Worm (Caenorhabditis elegans) whole organism, dauer: ENCODE data around the gene atl-1.

Source experiments
- unc-62 ChIP-seq: sonication (generic microtip); optimal IDR thresholded peaks from 2 replicates; lab custom pipeline; 2017; ENCODE audit warnings: missing biosample characterization, missing genetic modification reagents, missing genetic modification characterization

The atl-1 gene

DNA sequence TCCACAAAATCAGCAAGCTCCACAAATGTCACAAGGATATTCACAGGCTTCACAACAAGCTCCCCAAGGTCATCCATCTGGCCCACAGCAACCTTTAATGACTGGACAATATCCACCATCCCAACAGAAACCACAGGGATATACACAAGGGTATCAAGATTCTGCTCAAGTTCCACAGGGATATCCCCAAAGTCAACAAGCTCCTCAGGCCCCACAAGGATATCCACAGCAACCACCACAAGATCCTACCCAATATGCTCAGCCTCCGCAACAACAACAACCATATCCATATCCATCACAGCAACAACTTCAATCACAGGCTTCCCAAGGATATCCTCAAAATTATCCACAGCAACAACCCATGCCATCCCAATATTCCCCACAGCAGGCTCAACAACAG is 28.7 kb downstream of the atl-1 start:
- no peak for TF ChIP-seq unc-62

- TF ChIP-seq unc-62: no peak
Measured at ce11 chrV:9616130-9616529, 29.3 kb downstream of the atl-1 start.

DNA sequence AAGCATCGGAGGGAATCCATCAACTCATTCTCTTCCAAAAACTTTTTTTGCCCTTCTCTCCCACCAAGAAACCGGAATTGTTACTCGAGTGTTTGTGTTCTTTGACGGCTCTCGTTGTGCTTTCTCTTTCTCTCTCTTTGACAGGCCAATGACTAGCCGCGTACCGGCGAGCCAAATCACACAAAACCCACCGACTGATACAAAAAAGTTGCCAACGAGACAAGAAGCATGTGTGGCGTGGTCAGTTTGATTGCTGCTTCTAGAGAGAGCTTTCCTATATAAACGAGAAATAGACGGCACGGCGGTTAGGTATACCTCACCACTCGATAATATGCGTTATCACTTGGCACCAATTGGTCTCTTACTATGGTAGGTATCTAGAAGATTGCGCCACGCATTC is 29.7 kb downstream of the atl-1 start, which contains the start of gene pqn-63:
Gene pqn-63, plus strand, starts transcription at position 307 of the 400 bp plus-strand sequence.
- no peak for TF ChIP-seq unc-62

ce11 chrV:9609217-9609616 is 36.2 kb downstream of the atl-1 start:
- TF ChIP-seq unc-62: no peak

DNA sequence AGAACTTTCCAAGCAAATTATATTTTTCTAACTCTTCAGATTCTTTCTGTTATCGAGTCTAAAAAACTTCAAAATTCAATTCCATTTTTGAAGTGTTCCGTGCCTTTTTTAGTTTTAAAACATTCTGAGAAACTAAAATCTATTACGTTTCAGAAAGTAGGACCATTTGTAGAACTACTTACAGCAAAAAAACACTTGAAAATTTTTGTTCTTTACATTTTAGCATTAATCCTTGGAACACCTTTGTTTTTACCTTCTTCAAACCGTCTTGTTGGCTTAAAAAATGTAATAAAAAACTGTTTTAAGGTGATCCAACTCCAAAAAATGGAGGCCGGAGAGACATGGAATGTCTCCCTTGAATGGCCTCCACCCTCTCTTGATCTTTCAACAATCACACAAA is 37.1 kb downstream of the atl-1 start, which contains the start of gene dop-2:
Gene dop-2, plus strand, starts transcription at position 301 of the 400 bp plus-strand sequence.
- no peak for TF ChIP-seq unc-62

DNA sequence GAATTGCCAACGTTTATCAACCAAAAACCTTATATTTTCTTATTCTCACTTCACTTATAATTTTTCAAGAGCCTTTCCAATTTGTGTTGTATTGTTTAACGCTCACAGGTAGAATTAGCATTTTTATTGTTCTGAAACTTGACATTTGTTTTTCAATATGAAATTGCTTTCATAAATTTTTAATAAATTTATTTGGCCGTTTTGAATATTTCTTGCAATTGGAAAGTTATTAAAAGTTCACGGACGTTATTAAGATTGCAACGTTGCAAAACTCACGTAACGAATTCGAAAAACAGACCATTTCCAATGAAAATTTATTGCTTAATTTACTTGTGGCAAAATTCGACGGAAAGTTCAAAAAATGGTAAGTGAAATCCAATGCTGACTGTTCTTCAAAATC is 55.1 kb downstream of the atl-1 start, which contains the start of gene K09G1.2:
Gene K09G1.2, plus strand, starts transcription at position 301 of the 400 bp plus-strand sequence.
- no peak for TF ChIP-seq unc-62

- no peak for TF ChIP-seq unc-62
Measured at ce11 chrV:9588574-9588973, 56.8 kb downstream of the atl-1 start.

DNA sequence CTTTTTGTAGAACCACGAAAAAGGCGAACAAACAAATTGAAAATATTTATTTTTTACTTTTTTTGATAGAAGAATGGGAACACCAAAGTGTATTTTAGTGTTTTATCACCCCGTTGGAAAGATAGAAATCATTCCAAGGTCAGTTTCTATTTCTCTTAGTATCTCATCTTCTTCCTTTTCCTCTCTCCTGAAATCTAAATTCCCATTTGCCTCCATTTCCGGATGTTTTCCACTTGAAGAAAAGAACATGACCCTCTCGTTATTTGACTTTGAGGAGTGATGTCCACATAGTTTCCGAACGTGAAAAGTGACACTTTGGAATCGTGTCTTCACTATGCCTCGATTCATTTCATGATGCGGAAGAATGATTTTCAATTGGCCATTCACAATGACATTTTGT is 57.8 kb downstream of the atl-1 start:
- no peak for TF ChIP-seq unc-62
